Worm (Caenorhabditis elegans): ENCODE results near the gene F38A1.9.

Gene F38A1.9

DNA sequence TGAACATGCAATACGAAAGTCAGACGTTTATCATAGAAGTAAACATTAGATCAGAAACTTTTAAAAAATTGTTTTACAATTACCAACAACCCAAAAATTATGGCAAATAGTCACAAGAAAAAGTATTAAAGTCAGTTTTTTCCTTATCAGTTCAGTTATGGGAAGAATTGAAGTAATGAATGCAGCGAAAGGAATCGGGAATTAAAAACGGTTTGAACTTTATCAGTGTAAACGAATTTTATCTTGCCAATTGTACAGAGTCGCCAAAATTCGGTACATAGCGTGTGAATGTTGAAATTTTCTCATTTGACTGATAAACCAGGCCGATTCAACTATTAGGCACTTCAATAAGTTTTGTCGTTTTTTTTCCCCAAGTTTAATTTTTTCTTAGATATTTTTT, 21.0 kb upstream of the F38A1.9 start:
- TF ChIP-seq pqm-1 (tag; optimal IDR thresholded peaks at IDR 0.05) = peak; percentile 87
- peak; percentile 52 for TF ChIP-seq jun-1 (tag; optimal IDR thresholded peaks at IDR 0.05)
- TF ChIP-seq lsy-2 (tag; optimal IDR thresholded peaks at IDR 0.05) = no peak
- TF ChIP-seq lin-35 (GFP tag; optimal IDR thresholded peaks at IDR 0.05) = peak in 1 of 2 experiments; percentile 9
- TF ChIP-seq elt-2 (tag; optimal IDR thresholded peaks at IDR 0.05) = peak; percentile 96

DNA sequence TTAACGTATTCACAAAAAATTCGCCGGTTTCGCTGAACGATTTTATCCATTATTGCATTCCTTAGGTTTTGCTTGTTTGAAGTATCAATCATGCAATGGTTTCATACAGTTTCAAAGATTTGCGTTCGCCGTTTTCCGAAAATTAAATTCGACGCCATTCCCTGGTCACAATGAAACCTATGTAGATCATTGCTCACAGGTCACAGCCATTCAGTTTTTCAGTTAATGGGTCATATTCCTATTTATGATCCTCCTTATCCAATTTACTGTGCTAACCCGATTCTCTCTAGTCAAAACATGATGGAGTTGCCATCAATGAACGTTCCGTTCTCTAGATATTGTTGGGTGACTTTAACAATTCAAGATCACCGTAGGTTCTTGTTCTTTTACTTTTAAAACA, 19.8 kb upstream of the F38A1.9 start, which contains the start of gene F38A1.13:
Gene F38A1.13 (plus strand): TSS at position 301 of the 400 bp plus-strand sequence.
- no peak for TF ChIP-seq blmp-1 (tag; optimal IDR thresholded peaks at IDR 0.05)
- TF ChIP-seq ceh-63 (GFP tag; optimal IDR thresholded peaks at IDR 0.05) = no peak
- no peak for TF ChIP-seq F16B12.6 (tag; optimal IDR thresholded peaks at IDR 0.05)
- TF ChIP-seq efl-1 (optimal IDR thresholded peaks at IDR 0.05) = no peak
- TF ChIP-seq efl-1 (GFP tag; optimal IDR thresholded peaks at IDR 0.05 in 1 of 2) = no peak
- TF ChIP-seq lin-13 (GFP tag; optimal IDR thresholded peaks at IDR 0.05) = no peak
- TF ChIP-seq nhr-12 (tag; optimal IDR thresholded peaks at IDR 0.05) = no peak
- no peak for TF ChIP-seq nhr-28 (tag; optimal IDR thresholded peaks at IDR 0.05)
- no peak for TF ChIP-seq swsn-7 (tag; optimal IDR thresholded peaks at IDR 0.05)
- TF ChIP-seq irx-1 (tag; optimal IDR thresholded peaks at IDR 0.05) = no peak
- TF ChIP-seq fkh-8 (tag; optimal IDR thresholded peaks at IDR 0.05) = no peak
- TF ChIP-seq elt-3 (tag; optimal IDR thresholded peaks at IDR 0.05) = no peak
- TF ChIP-seq snpc-4 (tag; optimal IDR thresholded peaks at IDR 0.05) = no peak
- TF ChIP-seq nhr-76 (tag; optimal IDR thresholded peaks at IDR 0.05) = no peak
- no peak for TF ChIP-seq egl-27 (tag; optimal IDR thresholded peaks at IDR 0.05)
- TF ChIP-seq fkh-4 (tag; optimal IDR thresholded peaks at IDR 0.05; ENCODE audit: borderline replicate concordance) = no peak
- TF ChIP-seq unc-30 (tag; optimal IDR thresholded peaks at IDR 0.05) = no peak
- TF ChIP-seq unc-98 (GFP tag; IDR thresholded peaks at IDR 0.05) = no peak
- no peak for TF ChIP-seq nhr-85 (tag)
- no peak for TF ChIP-seq pag-3 (tag; optimal IDR thresholded peaks at IDR 0.05; ENCODE audit: borderline replicate concordance, insufficient read depth)
- TF ChIP-seq nhr-71 (tag; optimal IDR thresholded peaks at IDR 0.05) = no peak

DNA sequence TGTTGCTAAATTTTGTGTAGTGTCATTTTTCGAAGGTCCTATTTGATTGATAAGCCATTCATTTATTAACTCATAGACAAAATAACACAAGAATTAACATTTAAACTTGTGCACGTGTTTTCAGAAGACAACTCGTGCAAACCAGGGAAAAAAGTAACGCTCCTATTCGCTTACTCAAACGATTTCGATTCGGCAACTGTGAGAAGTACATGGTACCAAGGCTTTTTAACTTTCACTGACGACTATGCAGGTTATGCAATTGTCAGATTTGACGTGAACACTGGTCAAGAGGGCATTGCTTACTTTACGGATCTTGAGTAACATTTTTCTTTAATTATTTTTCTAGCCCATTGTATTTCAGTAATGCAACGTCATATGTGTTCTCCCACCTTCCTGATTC, 16.8 kb upstream of the F38A1.9 start:
- TF ChIP-seq efl-3 (GFP tag; optimal IDR thresholded peaks at IDR 0.05) (no peak), efl-1 (optimal IDR thresholded peaks at IDR 0.05) (no peak), efl-1 (GFP tag; optimal IDR thresholded peaks at IDR 0.05 in 1 of 2) (no peak), C16A3.4 (tag; optimal IDR thresholded peaks at IDR 0.05) (no peak), ztf-11 (tag; optimal IDR thresholded peaks at IDR 0.05) (no peak), pag-3 (tag; optimal IDR thresholded peaks at IDR 0.05; ENCODE audit: borderline replicate concordance, insufficient read depth) (no peak), lin-13 (GFP tag; optimal IDR thresholded peaks at IDR 0.05) (no peak), fkh-4 (tag; optimal IDR thresholded peaks at IDR 0.05; ENCODE audit: borderline replicate concordance) (no peak), unc-86 (tag; optimal IDR thresholded peaks at IDR 0.05) (no peak), unc-130 (tag; optimal IDR thresholded peaks at IDR 0.05) (no peak), hpl-2 (GFP tag; optimal IDR thresholded peaks at IDR 0.05) (no peak), nhr-12 (tag; optimal IDR thresholded peaks at IDR 0.05) (no peak), sup-37 (GFP tag; optimal IDR thresholded peaks at IDR 0.05) (no peak), blmp-1 (tag; optimal IDR thresholded peaks at IDR 0.05) (no peak), lin-14 (GFP tag; optimal IDR thresholded peaks at IDR 0.05) (no peak), C04F5.9 (tag; optimal IDR thresholded peaks at IDR 0.05) (no peak), egl-13 (tag; optimal IDR thresholded peaks at IDR 0.05) (no peak)

DNA sequence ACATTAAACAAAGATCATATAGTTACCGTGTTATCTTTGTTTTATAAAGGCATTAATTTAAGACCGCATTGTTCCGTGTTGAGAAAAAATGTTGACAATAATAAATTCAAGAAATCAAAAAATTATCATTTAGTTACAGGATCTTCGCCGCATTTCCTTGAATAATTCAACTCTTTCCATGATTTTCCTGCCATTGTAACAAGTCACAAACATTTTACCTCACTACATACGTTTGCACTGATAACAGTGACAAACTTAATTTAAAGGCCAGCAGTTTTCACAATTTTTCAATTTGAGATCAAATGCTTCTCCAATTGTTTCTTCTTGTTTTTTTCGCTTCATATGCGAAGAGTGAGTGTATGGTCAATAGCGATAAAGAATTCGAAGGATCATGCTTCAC, 15.9 kb upstream of the F38A1.9 start, which contains the start of gene clec-169:
Gene clec-169 (plus strand): TSS at position 301 of the 400 bp plus-strand sequence.
- no peak for TF ChIP-seq sptf-1 (tag; optimal IDR thresholded peaks at IDR 0.05)
- TF ChIP-seq ets-5 (GFP tag; IDR thresholded peaks at IDR 0.05) = no peak
- TF ChIP-seq mdl-1 (tag; optimal IDR thresholded peaks at IDR 0.05) = no peak
- TF ChIP-seq efl-3 (GFP tag; optimal IDR thresholded peaks at IDR 0.05) = no peak
- TF ChIP-seq efl-1 (optimal IDR thresholded peaks at IDR 0.05) = no peak
- TF ChIP-seq efl-1 (GFP tag; optimal IDR thresholded peaks at IDR 0.05 in 1 of 2) = peak in 1 of 2 experiments; percentile 48
- TF ChIP-seq zag-1 (tag; optimal IDR thresholded peaks at IDR 0.05) = no peak

All from whole organism, L1 larva.